Fruit fly (Drosophila melanogaster): ENCODE results near the gene Or85a.

DNA sequence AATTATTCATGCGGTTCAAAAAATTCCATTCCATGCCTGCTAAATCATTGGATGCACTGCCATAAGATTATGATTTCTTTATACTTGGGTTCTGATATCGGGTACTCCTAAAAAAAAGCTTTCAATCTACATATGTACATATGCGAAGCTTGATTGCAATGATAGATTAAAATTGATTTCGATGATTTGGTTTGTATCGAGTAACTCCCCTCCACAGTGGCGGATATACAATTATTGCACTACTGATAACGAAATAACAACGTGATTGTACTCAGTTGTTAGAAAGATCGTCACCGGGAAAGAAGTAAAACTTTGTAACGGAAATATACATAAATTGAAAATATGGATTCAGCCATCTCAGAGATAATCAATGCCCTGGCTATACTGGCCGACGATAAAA is 33.9 kb upstream of the Or85a start, which contains the start of gene Nazo:
- TF ChIP-seq psq (optimal IDR thresholded peaks at IDR 0.05) (no peak), Dll (optimal IDR thresholded peaks at IDR 0.05) (no peak), usp (GFP tag; optimal IDR thresholded peaks at IDR 0.05) (no peak)
